ENCODE assay signal across 1 fruit fly cellular context in the genomic region with DNA sequence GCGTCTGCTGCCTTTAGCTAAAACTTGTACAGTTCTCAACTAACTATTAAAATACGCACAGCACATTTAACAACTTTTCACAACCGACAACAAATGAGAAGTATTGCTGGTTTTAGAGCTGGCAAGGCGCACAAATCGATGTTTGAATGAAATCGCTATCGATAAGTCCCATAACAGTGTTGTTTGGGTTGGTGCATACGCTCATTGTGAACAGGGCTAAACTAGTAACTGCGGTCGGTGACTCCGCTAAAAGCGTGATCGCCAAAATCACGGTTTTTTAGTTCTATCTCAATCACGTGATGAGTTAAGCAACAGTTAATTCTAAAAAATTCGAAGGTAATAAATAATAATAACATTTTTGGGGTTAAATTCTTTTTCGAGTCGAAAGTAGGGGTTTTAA.
TF ChIP-seq lines count a peak whose summit lies in the region.

A gene (minus strand): TSS at position 110 of the 400 bp plus-strand sequence.

TF ChIP-seq in whole organism, embryonic, 481 proteins besides CTCF, POLR2A, EP300 and RAD21 (continued from another document):
- TF ChIP-seq zen (tag; optimal IDR thresholded peaks at IDR 0.05; lab: Kevin White, UChicago) (peak; percentile 48), Med (GFP tag; lab: Kevin White, UChicago) (peak; percentile 92), CG7745 (tag; optimal IDR thresholded peaks at IDR 0.05; lab: Kevin White, UChicago) (no peak), ken (GFP tag; IDR thresholded peaks at IDR 0.05; lab: Robert Waterston, UW) (0 out of 3 replicates have a peak, but pooled peaks have one; percentile 7), Xrp1 (GFP tag; IDR thresholded peaks at IDR 0.05; lab: Robert Waterston, UW) (no peak), tll (GFP tag; optimal IDR thresholded peaks at IDR 0.05; lab: Kevin White, UChicago) (no peak), z (GFP tag; IDR thresholded peaks at IDR 0.05; lab: Robert Waterston, UW) (no peak), CG15696 (tag; optimal IDR thresholded peaks at IDR 0.05; lab: Kevin White, UChicago) (no peak), CG4424 (GFP tag; optimal IDR thresholded peaks at IDR 0.05; lab: Kevin White, UChicago) (peak; percentile 23), CG16863 (GFP tag; optimal IDR thresholded peaks at IDR 0.05; lab: Kevin White, UChicago) (no peak), Scr (GFP tag; IDR thresholded peaks at IDR 0.05; lab: Robert Waterston, UW; ENCODE audit: partially characterized antibody) (peak; percentile 76), Atf6 (GFP tag; IDR thresholded peaks at IDR 0.05; lab: Robert Waterston, UW) (no peak), ab (GFP tag; optimal IDR thresholded peaks at IDR 0.05; lab: Kevin White, UChicago) (no peak), HLH54F (GFP tag; optimal IDR thresholded peaks at IDR 0.05; lab: Kevin White, UChicago) (peak; percentile 40), CG6254 (GFP tag; optimal IDR thresholded peaks at IDR 0.05; lab: Kevin White, UChicago) (no peak), CG9797 (GFP tag; optimal IDR thresholded peaks at IDR 0.05; lab: Kevin White, UChicago) (peak; percentile 66), CG4707 (GFP tag; optimal IDR thresholded peaks at IDR 0.05; lab: Kevin White, UChicago) (no peak), CG17186 (GFP tag; optimal IDR thresholded peaks at IDR 0.05; lab: Kevin White, UChicago) (peak; percentile 92), slbo (GFP tag; IDR thresholded peaks at IDR 0.05; lab: Robert Waterston, UW) (peak; percentile 50), Eip74EF (GFP tag; optimal IDR thresholded peaks at IDR 0.05; lab: Kevin White, UChicago) (no peak), twi (tag; optimal IDR thresholded peaks at IDR 0.05; lab: Kevin White, UChicago) (peak; percentile 8), CG10462 (GFP tag; optimal IDR thresholded peaks at IDR 0.05; lab: Kevin White, UChicago) (peak; percentile 20), BtbVII (GFP tag; optimal IDR thresholded peaks at IDR 0.05; lab: Kevin White, UChicago) (no peak), crc (GFP tag; optimal IDR thresholded peaks at IDR 0.05; lab: Kevin White, UChicago) (no peak), wor (GFP tag; IDR thresholded peaks at IDR 0.05; lab: Robert Waterston, UW) (no peak), gt (GFP tag; IDR thresholded peaks at IDR 0.05; lab: Robert Waterston, UW) (no peak), CG8944 (GFP tag; optimal IDR thresholded peaks at IDR 0.05; lab: Kevin White, UChicago) (no peak), Ada2b (GFP tag; IDR thresholded peaks at IDR 0.05; lab: Robert Waterston, UW) (peak; percentile 27; the same call in 1 of the 2 replicates), Lim3 (GFP tag; IDR thresholded peaks at IDR 0.05; lab: Robert Waterston, UW) (no peak), br (optimal IDR thresholded peaks at IDR 0.05; lab: Kevin White, UChicago) (no peak), CG18011 (GFP tag; optimal IDR thresholded peaks at IDR 0.05; lab: Kevin White, UChicago) (no peak), wek (GFP tag; optimal IDR thresholded peaks at IDR 0.05; lab: Kevin White, UChicago) (no peak), h (optimal IDR thresholded peaks at IDR 0.05; lab: Kevin White, UChicago) (no peak), Ets97D (GFP tag; optimal IDR thresholded peaks at IDR 0.05; lab: Kevin White, UChicago) (peak; percentile 91), Antp (GFP tag; optimal IDR thresholded peaks at IDR 0.05; lab: Kevin White, UChicago) (peak; percentile 43), tgo (GFP tag; IDR thresholded peaks at IDR 0.05; lab: Robert Waterston, UW) (no peak), Adf1 (GFP tag; IDR thresholded peaks at IDR 0.05; lab: Robert Waterston, UW) (peak; percentile 19; the same call in 1 of the 2 replicates), bowl (GFP tag; IDR thresholded peaks at IDR 0.05; lab: Robert Waterston, UW) (no peak), CG12942 (GFP tag; optimal IDR thresholded peaks at IDR 0.05; lab: Kevin White, UChicago) (peak; percentile 3), pita (GFP tag; optimal IDR thresholded peaks at IDR 0.05; lab: Kevin White, UChicago) (peak; percentile 95), pum (GFP tag; optimal IDR thresholded peaks at IDR 0.05; lab: Kevin White, UChicago) (peak; percentile 28), CG12391 (tag; optimal IDR thresholded peaks at IDR 0.05; lab: Kevin White, UChicago) (peak; percentile 57), Doc2 (GFP tag; IDR thresholded peaks at IDR 0.05; lab: Robert Waterston, UW) (no peak), Dp (GFP tag; optimal IDR thresholded peaks at IDR 0.05; lab: Kevin White, UChicago) (peak; percentile 68), CG3407 (GFP tag; optimal IDR thresholded peaks at IDR 0.05; lab: Kevin White, UChicago) (no peak), Hand (GFP tag; optimal IDR thresholded peaks at IDR 0.05; lab: Kevin White, UChicago) (no peak), chm (GFP tag; IDR thresholded peaks at IDR 0.05; lab: Robert Waterston, UW) (0 out of 2 replicates have a peak, but pooled peaks have one; percentile 55), ftz-f1 (GFP tag; optimal IDR thresholded peaks at IDR 0.05; lab: Kevin White, UChicago) (peak; percentile 65), CG4404 (GFP tag; IDR thresholded peaks at IDR 0.05; lab: Robert Waterston, UW) (no peak), MBD-R2 (GFP tag; IDR thresholded peaks at IDR 0.05; lab: Robert Waterston, UW) (peak; percentile 89), pfk (GFP tag; optimal IDR thresholded peaks at IDR 0.05; lab: Kevin White, UChicago) (no peak), GATAe (GFP tag; conservative IDR thresholded peaks at IDR 0.05; lab: Robert Waterston, UW) (no peak), onecut (GFP tag; IDR thresholded peaks at IDR 0.05; lab: Robert Waterston, UW) (no peak), CG32767 (GFP tag; IDR thresholded peaks at IDR 0.05; lab: Robert Waterston, UW) (peak; percentile 47; the same call in 1 of the 2 replicates), CG4360 (GFP tag; IDR thresholded peaks at IDR 0.05; lab: Robert Waterston, UW) (no peak), CG15011 (GFP tag; optimal IDR thresholded peaks at IDR 0.05; lab: Kevin White, UChicago) (no peak), CG15514 (GFP tag; optimal IDR thresholded peaks at IDR 0.05; lab: Kevin White, UChicago) (peak; percentile 86), CG12299 (tag; optimal IDR thresholded peaks at IDR 0.05; lab: Kevin White, UChicago) (no peak), CG34224 (GFP tag; IDR thresholded peaks at IDR 0.05; lab: Robert Waterston, UW; ENCODE audit: partially characterized antibody) (peak; percentile 63), Dip3 (GFP tag; optimal IDR thresholded peaks at IDR 0.05; lab: Kevin White, UChicago) (peak; percentile 22), Mes4 (GFP tag; optimal IDR thresholded peaks at IDR 0.05; lab: Kevin White, UChicago) (no peak), HLH4C (GFP tag; IDR thresholded peaks at IDR 0.05; lab: Robert Waterston, UW; ENCODE audit: partially characterized antibody) (peak; percentile 82), phol (tag; optimal IDR thresholded peaks at IDR 0.05; lab: Kevin White, UChicago) (peak; percentile 36), CG4820 (GFP tag; optimal IDR thresholded peaks at IDR 0.05; lab: Kevin White, UChicago) (no peak), CG32532 (GFP tag; IDR thresholded peaks at IDR 0.05; lab: Robert Waterston, UW) (no peak), nerfin-2 (GFP tag; IDR thresholded peaks at IDR 0.05; lab: Robert Waterston, UW; ENCODE audit: partially characterized antibody) (peak; percentile 53; the same call in 1 of the 2 replicates), CG13287 (GFP tag; IDR thresholded peaks at IDR 0.05; lab: Robert Waterston, UW; ENCODE audit: partially characterized antibody) (peak; percentile 92), Spps (tag; optimal IDR thresholded peaks at IDR 0.05; lab: Kevin White, UChicago) (no peak), CG11723 (GFP tag; optimal IDR thresholded peaks at IDR 0.05; lab: Kevin White, UChicago) (no peak), btn (GFP tag; optimal IDR thresholded peaks at IDR 0.05; lab: Kevin White, UChicago) (no peak), knrl (GFP tag; IDR thresholded peaks at IDR 0.05; lab: Robert Waterston, UW; ENCODE audit: partially characterized antibody) (peak; percentile 86), tap (tag; optimal IDR thresholded peaks at IDR 0.05; lab: Kevin White, UChicago) (no peak), cwo (GFP tag; optimal IDR thresholded peaks at IDR 0.05; lab: Kevin White, UChicago) (peak; percentile 87), CG7357 (GFP tag; IDR thresholded peaks at IDR 0.05; lab: Robert Waterston, UW) (no peak), pan (optimal IDR thresholded peaks at IDR 0.05; lab: Kevin White, UChicago) (no peak), pan (GFP tag; optimal IDR thresholded peaks at IDR 0.05 in 1 of 2, IDR thresholded peaks at IDR 0.05 in 1 of 2) (no peak), Taf1 (GFP tag; IDR thresholded peaks at IDR 0.05; lab: Robert Waterston, UW) (no peak), Ravus (GFP tag; IDR thresholded peaks at IDR 0.05; lab: Robert Waterston, UW) (no peak), slou (GFP tag; optimal IDR thresholded peaks at IDR 0.05; lab: Kevin White, UChicago) (peak; percentile 18), hth (optimal IDR thresholded peaks at IDR 0.05; lab: Kevin White, UChicago) (no peak), CG1647 (GFP tag; optimal IDR thresholded peaks at IDR 0.05; lab: Kevin White, UChicago) (no peak), CG14860 (GFP tag; IDR thresholded peaks at IDR 0.05; lab: Robert Waterston, UW; ENCODE audit: partially characterized antibody) (peak; percentile 77), CG4854 (GFP tag; optimal IDR thresholded peaks at IDR 0.05; lab: Kevin White, UChicago) (no peak), CG13894 (tag; optimal IDR thresholded peaks at IDR 0.05; lab: Kevin White, UChicago) (peak; percentile 58), Ptx1 (GFP tag; IDR thresholded peaks at IDR 0.05; lab: Robert Waterston, UW) (0 out of 2 replicates have a peak, but pooled peaks have one; percentile 32)
